Worm (Caenorhabditis elegans): ENCODE data around the gene Y67A10A.11.

The Y67A10A.11 gene

DNA sequence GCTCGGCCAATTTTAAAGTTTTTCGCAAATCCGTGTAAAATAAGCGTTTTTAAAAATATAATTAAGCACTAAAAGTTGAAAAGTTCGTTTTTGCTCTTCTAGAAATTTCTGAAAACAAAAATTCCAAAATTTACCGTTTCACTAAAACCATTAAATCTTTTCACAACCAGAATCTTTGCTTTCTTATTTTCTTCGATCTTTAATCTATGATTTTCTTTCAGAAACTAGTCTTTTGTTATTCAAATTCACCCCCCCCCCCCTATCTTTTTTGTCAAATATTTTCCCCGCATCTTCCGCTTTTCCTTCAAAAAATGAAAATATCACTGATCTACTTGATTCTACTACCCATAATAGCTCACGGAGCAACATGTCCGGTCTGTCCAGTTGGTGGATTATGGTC, at the start of gene Y67A10A.11:
Gene Y67A10A.11, plus strand, starts transcription at position 301 of the 400 bp plus-strand sequence.
- TF ChIP-seq nhr-28 (tag; optimal IDR thresholded peaks at IDR 0.05) (no peak), aly-2 (tag; optimal IDR thresholded peaks at IDR 0.05) (no peak), fkh-2 (tag; optimal IDR thresholded peaks at IDR 0.05) (no peak), nfya-1 (tag; optimal IDR thresholded peaks at IDR 0.05; ENCODE audit: insufficient read depth) (no peak), nhr-77 (tag; optimal IDR thresholded peaks at IDR 0.05) (no peak), nhr-237 (tag; optimal IDR thresholded peaks at IDR 0.05) (no peak), R02D3.7 (tag; optimal IDR thresholded peaks at IDR 0.05) (no peak), snpc-4 (tag; optimal IDR thresholded peaks at IDR 0.05) (no peak), elt-3 (tag; optimal IDR thresholded peaks at IDR 0.05) (no peak), nhr-11 (tag; optimal IDR thresholded peaks at IDR 0.05) (no peak), elt-2 (tag; optimal IDR thresholded peaks at IDR 0.05) (no peak), egl-5 (tag; optimal IDR thresholded peaks at IDR 0.05) (no peak), unc-39 (tag; optimal IDR thresholded peaks at IDR 0.05) (no peak), lin-39 (tag; optimal IDR thresholded peaks at IDR 0.05) (no peak), elt-1 (tag; optimal IDR thresholded peaks at IDR 0.05) (no peak), fkh-10 (GFP tag; optimal IDR thresholded peaks at IDR 0.05) (no peak), nhr-43 (tag; optimal IDR thresholded peaks at IDR 0.05; ENCODE audit: poor library complexity, severe bottlenecking) (no peak), pqm-1 (tag; optimal IDR thresholded peaks at IDR 0.05) (no peak)

DNA sequence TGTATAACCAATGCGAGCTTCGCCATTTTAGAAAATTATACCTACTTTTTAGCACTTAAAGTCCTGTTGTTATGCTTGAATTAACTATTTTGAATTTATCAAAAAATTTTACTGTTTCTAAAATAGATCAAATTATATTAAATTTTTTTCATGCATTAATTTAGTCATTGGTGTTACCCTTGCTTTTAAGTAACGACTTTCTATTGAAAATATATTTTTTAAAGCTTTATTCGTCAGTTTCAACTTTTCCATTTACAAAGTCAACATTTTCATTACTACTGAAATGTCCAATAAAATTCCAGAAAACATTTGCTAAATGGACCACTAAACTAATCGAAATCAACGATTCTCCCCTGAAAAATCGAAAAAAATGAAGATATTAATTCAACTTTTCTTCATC, 48.2 kb upstream of the Y67A10A.11 start, which contains the start of gene Y64G10A.7:
Gene Y64G10A.7, plus strand, starts transcription at position 301 of the 400 bp plus-strand sequence.
- no peak for TF ChIP-seq eor-1 (tag; optimal IDR thresholded peaks at IDR 0.05)
- TF ChIP-seq lsy-12 (tag; optimal IDR thresholded peaks at IDR 0.05), result no peak
- TF ChIP-seq R02D3.7 (tag; optimal IDR thresholded peaks at IDR 0.05), result no peak
- TF ChIP-seq hmg-11 (tag; optimal IDR thresholded peaks at IDR 0.05), result no peak
- TF ChIP-seq jun-1 (tag; optimal IDR thresholded peaks at IDR 0.05), result no peak
- TF ChIP-seq ZK546.5 (tag; optimal IDR thresholded peaks at IDR 0.05), result no peak
- no peak for TF ChIP-seq ceh-9 (tag; optimal IDR thresholded peaks at IDR 0.05)
- no peak for TF ChIP-seq unc-62 (GFP tag; optimal IDR thresholded peaks at IDR 0.05)
- no peak for TF ChIP-seq nhr-12 (tag; optimal IDR thresholded peaks at IDR 0.05)
- no peak for TF ChIP-seq elt-3 (tag; optimal IDR thresholded peaks at IDR 0.05)
- TF ChIP-seq egl-27 (tag; optimal IDR thresholded peaks at IDR 0.05), result no peak
- no peak for TF ChIP-seq fkh-10 (GFP tag; optimal IDR thresholded peaks at IDR 0.05)
- TF ChIP-seq nhr-77 (tag; optimal IDR thresholded peaks at IDR 0.05), result no peak
- no peak for TF ChIP-seq ama-1 (optimal IDR thresholded peaks at IDR 0.05)
- no peak for TF ChIP-seq fkh-2 (tag; optimal IDR thresholded peaks at IDR 0.05)
- TF ChIP-seq sea-2 (GFP tag; optimal IDR thresholded peaks at IDR 0.05), result no peak
- TF ChIP-seq zag-1 (tag; optimal IDR thresholded peaks at IDR 0.05), result no peak

DNA sequence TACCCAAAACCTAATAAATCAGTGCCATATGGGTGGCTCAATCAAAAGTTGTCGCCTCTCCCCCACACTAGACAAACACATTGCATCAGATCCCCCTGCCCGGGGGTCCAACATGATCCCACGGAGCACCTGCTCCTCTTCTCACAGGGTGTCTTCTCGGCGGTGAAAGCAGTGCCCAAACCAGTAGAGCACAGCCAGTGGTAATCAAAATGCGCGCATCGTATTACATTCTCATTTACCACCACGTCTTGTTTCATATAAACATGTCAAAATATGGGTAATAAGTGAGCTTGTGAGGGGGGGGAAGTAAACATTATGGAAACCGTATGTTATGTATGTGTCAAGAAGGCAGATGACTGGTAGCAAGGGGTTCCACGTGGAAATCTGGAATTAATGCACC, 44.5 kb upstream of the Y67A10A.11 start:
- TF ChIP-seq nhr-67 (tag; optimal IDR thresholded peaks at IDR 0.05) (no peak), nhr-11 (tag; optimal IDR thresholded peaks at IDR 0.05) (no peak), nhr-23 (tag; optimal IDR thresholded peaks at IDR 0.05) (no peak)

- TF ChIP-seq lsy-12 (tag; optimal IDR thresholded peaks at IDR 0.05), result no peak
- TF ChIP-seq mml-1 (tag; optimal IDR thresholded peaks at IDR 0.05), result no peak
- no peak for TF ChIP-seq fkh-10 (GFP tag; optimal IDR thresholded peaks at IDR 0.05)
- no peak for TF ChIP-seq ztf-4 (tag; optimal IDR thresholded peaks at IDR 0.05)
- no peak for TF ChIP-seq jun-1 (tag; optimal IDR thresholded peaks at IDR 0.05)
- TF ChIP-seq ztf-11 (tag; optimal IDR thresholded peaks at IDR 0.05), result no peak
- no peak for TF ChIP-seq zag-1 (tag; optimal IDR thresholded peaks at IDR 0.05)
- no peak for TF ChIP-seq ZK546.5 (tag; optimal IDR thresholded peaks at IDR 0.05)
- TF ChIP-seq nhr-23 (tag; optimal IDR thresholded peaks at IDR 0.05), result no peak
- TF ChIP-seq aly-2 (tag; optimal IDR thresholded peaks at IDR 0.05), result no peak
- TF ChIP-seq skn-1 (tag; optimal IDR thresholded peaks at IDR 0.05), result no peak
- TF ChIP-seq nhr-67 (tag; optimal IDR thresholded peaks at IDR 0.05), result no peak
- TF ChIP-seq elt-3 (tag; optimal IDR thresholded peaks at IDR 0.05), result no peak
- TF ChIP-seq pqm-1 (tag; optimal IDR thresholded peaks at IDR 0.05), result no peak
- no peak for TF ChIP-seq fos-1 (tag; optimal IDR thresholded peaks at IDR 0.05)
Observed at ce11 chrIV:14297058-14297457, 42.7 kb upstream of the Y67A10A.11 start.

Measured in whole organism, L3 larva.